Worm (Caenorhabditis elegans) whole organism, early embryonic: ENCODE results near the gene math-4.

ENCODE experiments used
- F13C5.2 ChIP-seq: sonication (generic microtip); optimal IDR thresholded peaks from 2 replicates; lab custom pipeline; 2017; ENCODE audit warnings: mild to moderate bottlenecking, missing genetic modification characterization, inconsistent platforms, missing compliant biosample characterization
- ets-7 ChIP-seq: sonication (generic microtip); optimal IDR thresholded peaks from 2 replicates; lab custom pipeline; 2016; ENCODE audit warnings: missing genotype, missing genetic modification characterization, missing compliant biosample characterization
- flt-1 ChIP-seq: fragments of 200-800 bp; sonication (Bioruptor generic); IDR thresholded peaks from 2 replicates; pipeline ENCODE4 v1.3.6; 2022; ENCODE audit warnings: missing genetic modification characterization, missing compliant biosample characterization
- tbx-11 ChIP-seq: fragments of 200-800 bp; sonication (Bioruptor generic); IDR thresholded peaks from 2 replicates; pipeline ENCODE4 v1.3.6; 2022; ENCODE audit warnings: missing genetic modification characterization, missing compliant biosample characterization

ce11 chrII:1771785-1772184 is 10.6 kb downstream of the math-4 start, which contains the start of gene math-3:
- TF ChIP-seq F13C5.2 (tag; lab: Kevin White, UChicago), result no peak
- no peak for TF ChIP-seq ets-7 (tag; lab: Kevin White, UChicago)
- no peak for TF ChIP-seq tbx-11 (GFP tag; lab: Robert Waterston, UW)
- TF ChIP-seq flt-1 (GFP tag; lab: Robert Waterston, UW), result no peak
